Worm (Caenorhabditis elegans) whole organism, L1 larva: ENCODE results near the gene Y22D7AR.14.

Experiments used
- C04F5.9 ChIP-seq: sonication (generic microtip); optimal IDR thresholded peaks from 2 replicates; lab custom pipeline; 2016; ENCODE audit warnings: missing genetic modification characterization, missing compliant biosample characterization
- C16A3.4 ChIP-seq: fragments of 150-350 bp; optimal IDR thresholded peaks from 2 replicates; lab custom pipeline; 2014; ENCODE audit warnings: missing biosample characterization, missing genetic modification characterization
- aha-1 ChIP-seq: fragments of 150-350 bp; optimal IDR thresholded peaks from 2 replicates; lab custom pipeline; 2014; ENCODE audit warnings: missing biosample characterization, missing genetic modification characterization
- alr-1 ChIP-seq: fragments of 200-800 bp; sonication (Bioruptor generic); optimal IDR thresholded peaks from 2 replicates; lab custom pipeline; 2018; ENCODE audit warnings: borderline replicate concordance, mild to moderate bottlenecking, missing genetic modification characterization, missing compliant biosample characterization
- ama-1 ChIP-seq: fragments of 150-350 bp; optimal IDR thresholded peaks from 2 replicates; lab custom pipeline; 2014
- blmp-1 ChIP-seq: fragments of 150-350 bp; optimal IDR thresholded peaks from 2 replicates; lab custom pipeline; 2014; ENCODE audit warnings: missing biosample characterization, missing genetic modification characterization
- ceh-82 ChIP-seq, 3 experiments: fragments of 150-350 bp in 1 of 3; sonication (generic microtip) in 2 of 3; optimal IDR thresholded peaks; 2 replicates each; lab custom pipeline; 2014 to 2017; ENCODE audit warnings: missing biosample characterization in 3 of 3, missing genetic modification characterization in 3 of 3
- dpl-1 ChIP-seq, 3 experiments: fragments of 150-350 bp in 2 of 3; sonication (generic microtip) in 1 of 3; optimal IDR thresholded peaks; 2 replicates each; lab custom pipeline; 2014 to 2017; ENCODE audit warnings: missing biosample characterization in 3 of 3, missing genetic modification characterization in 3 of 3, missing genetic modification reagents in 3 of 3
- dsc-1 ChIP-seq: sonication (generic microtip); optimal IDR thresholded peaks from 2 replicates; lab custom pipeline; 2016; ENCODE audit warnings: mild to moderate bottlenecking, missing genetic modification characterization, missing compliant biosample characterization
- efl-1 ChIP-seq, 4 experiments: fragments of 150-350 bp; optimal IDR thresholded peaks in 3 of 4; peaks in 1 of 4; 1 replicate in 1 of 4; 2 replicates in 3 of 4; lab custom pipeline; 2014; ENCODE audit warnings: missing biosample characterization in 2 of 4, missing genetic modification characterization in 2 of 4, missing genetic modification reagents in 2 of 4
- efl-3 ChIP-seq: fragments of 200-800 bp; sonication (Bioruptor generic); optimal IDR thresholded peaks from 2 replicates; lab custom pipeline; 2018; ENCODE audit warnings: mild to moderate bottlenecking, missing genetic modification characterization, missing compliant biosample characterization
- egl-13 ChIP-seq: sonication (generic microtip); optimal IDR thresholded peaks from 2 replicates; lab custom pipeline; 2016; ENCODE audit warnings: missing genotype, missing genetic modification reagents, missing genetic modification characterization, missing compliant biosample characterization
- egl-27 ChIP-seq, 2 experiments: fragments of 150-350 bp in 1 of 2; sonication (generic microtip); optimal IDR thresholded peaks; 3 replicates each; lab custom pipeline; 2017 to 2018; ENCODE audit warnings: missing biosample characterization in 2 of 2, missing genetic modification characterization in 2 of 2, missing genetic modification reagents in 2 of 2
- elt-3 ChIP-seq, 6 experiments: fragments of 150-350 bp in 1 of 6; sonication (generic microtip); optimal IDR thresholded peaks; 2 replicates each; lab custom pipeline; 2017 to 2018; ENCODE audit warnings: missing biosample characterization in 6 of 6, missing genetic modification characterization in 6 of 6, inconsistent platforms in 1 of 6
- ets-5 ChIP-seq: fragments of 200-800 bp; sonication (Bioruptor generic); IDR thresholded peaks from 2 replicates; pipeline ENCODE4 v1.3.6; 2022; ENCODE audit warnings: missing genetic modification characterization, missing compliant biosample characterization
- fkh-10 ChIP-seq: sonication (generic microtip); optimal IDR thresholded peaks from 2 replicates; lab custom pipeline; 2017; ENCODE audit warnings: missing biosample characterization, missing genetic modification reagents, missing genetic modification characterization
- fkh-8 ChIP-seq: sonication (generic microtip); optimal IDR thresholded peaks from 2 replicates; lab custom pipeline; 2016; ENCODE audit warnings: mild to moderate bottlenecking, missing genetic modification characterization, missing compliant biosample characterization
- fos-1 ChIP-seq: fragments of 150-350 bp; optimal IDR thresholded peaks from 2 replicates; lab custom pipeline; 2014; ENCODE audit warnings: missing biosample characterization, missing genetic modification characterization
- grh-1 ChIP-seq: fragments of 200-800 bp; sonication (Bioruptor generic); IDR thresholded peaks from 2 replicates; pipeline ENCODE4 v1.3.6; 2022; ENCODE audit warnings: missing genetic modification reagents, missing genetic modification characterization, missing compliant biosample characterization
- hlh-17 ChIP-seq: fragments of 200-800 bp; sonication (Bioruptor generic); optimal IDR thresholded peaks from 2 replicates; lab custom pipeline; 2018; ENCODE audit warnings: missing genetic modification characterization, mild to moderate bottlenecking, missing compliant biosample characterization, moderate library complexity, borderline replicate concordance
- jun-1 ChIP-seq: fragments of 150-350 bp; optimal IDR thresholded peaks from 2 replicates; lab custom pipeline; 2014; ENCODE audit warnings: missing biosample characterization, missing genetic modification reagents, missing genetic modification characterization
- lin-13 ChIP-seq: fragments of 150-350 bp; optimal IDR thresholded peaks from 2 replicates; lab custom pipeline; 2014; ENCODE audit warnings: missing biosample characterization, missing genetic modification reagents, missing genetic modification characterization
- lin-14 ChIP-seq: fragments of 200-800 bp; sonication (Bioruptor generic); optimal IDR thresholded peaks from 2 replicates; lab custom pipeline; 2018; ENCODE audit warnings: mild to moderate bottlenecking, missing genetic modification characterization, moderate library complexity, missing compliant biosample characterization
- lsy-2 ChIP-seq, 2 experiments: fragments of 150-350 bp; optimal IDR thresholded peaks; 2 replicates each; lab custom pipeline; 2014; ENCODE audit warnings: missing biosample characterization in 2 of 2, missing genetic modification characterization in 2 of 2
- mab-9 ChIP-seq: fragments of 200-800 bp; sonication (Bioruptor generic); IDR thresholded peaks from 2 replicates; pipeline ENCODE4 v1.3.6; 2022; ENCODE audit warnings: missing genetic modification reagents, missing genetic modification characterization, missing compliant biosample characterization
- mdl-1 ChIP-seq, 2 experiments: fragments of 150-350 bp; optimal IDR thresholded peaks; 2 replicates each; lab custom pipeline; 2014 to 2017; ENCODE audit warnings: missing biosample characterization in 2 of 2, missing genetic modification characterization in 2 of 2, inconsistent platforms in 1 of 2
- nhr-12 ChIP-seq: sonication (generic microtip); optimal IDR thresholded peaks from 2 replicates; lab custom pipeline; 2017; ENCODE audit warnings: missing biosample characterization, missing genetic modification characterization
- nhr-19 ChIP-seq: fragments of 200-800 bp; sonication (Bioruptor generic); conservative IDR thresholded peaks from 2 replicates; pipeline ENCODE4 v1.3.6; 2022; ENCODE audit warnings: missing genetic modification characterization, missing compliant biosample characterization
- nhr-20 ChIP-seq: sonication (generic microtip); optimal IDR thresholded peaks from 2 replicates; lab custom pipeline; 2016; ENCODE audit warnings: mild to moderate bottlenecking, missing genetic modification characterization, missing compliant biosample characterization
- nhr-237 ChIP-seq: fragments of 150-350 bp; optimal IDR thresholded peaks from 2 replicates; lab custom pipeline; 2014; ENCODE audit warnings: missing biosample characterization, missing genetic modification characterization
- nhr-71 ChIP-seq: sonication (generic microtip); optimal IDR thresholded peaks from 2 replicates; lab custom pipeline; 2016; ENCODE audit warnings: mild to moderate bottlenecking, missing genetic modification characterization, moderate library complexity, missing compliant biosample characterization
- nhr-76 ChIP-seq: sonication (generic microtip); optimal IDR thresholded peaks from 2 replicates; lab custom pipeline; 2017; ENCODE audit warnings: missing biosample characterization, missing genetic modification characterization
- nhr-85 ChIP-seq: sonication (generic microtip); peaks from one replicate; lab custom pipeline; 2016; ENCODE audit warnings: missing genetic modification characterization, inconsistent platforms, missing compliant biosample characterization
- nhr-90 ChIP-seq: sonication (generic microtip); optimal IDR thresholded peaks from 2 replicates; lab custom pipeline; 2016; ENCODE audit warnings: mild to moderate bottlenecking, missing genetic modification characterization, missing compliant biosample characterization; ENCODE audit not compliant: poor library complexity
- pag-3 ChIP-seq: sonication (generic microtip); optimal IDR thresholded peaks from 2 replicates; lab custom pipeline; 2017; ENCODE audit warnings: missing genetic modification characterization, mild to moderate bottlenecking, missing compliant biosample characterization, antibody characterized with exemption, borderline replicate concordance; ENCODE audit not compliant: insufficient read depth
- pqm-1 ChIP-seq: sonication (generic microtip); optimal IDR thresholded peaks from 3 replicates; lab custom pipeline; 2017; ENCODE audit warnings: missing biosample characterization, missing genetic modification characterization
- rnt-1 ChIP-seq: sonication (generic microtip); optimal IDR thresholded peaks from 2 replicates; lab custom pipeline; 2016; ENCODE audit warnings: mild to moderate bottlenecking, missing genetic modification characterization, moderate library complexity, missing compliant biosample characterization
- snu-23 ChIP-seq: sonication (generic microtip); optimal IDR thresholded peaks from 2 replicates; lab custom pipeline; 2016; ENCODE audit warnings: missing genetic modification characterization, missing compliant biosample characterization
- sox-4 ChIP-seq: sonication (generic microtip); optimal IDR thresholded peaks from 2 replicates; lab custom pipeline; 2016; ENCODE audit warnings: missing genetic modification characterization, missing compliant biosample characterization
- swsn-7 ChIP-seq: sonication (generic microtip); optimal IDR thresholded peaks from 2 replicates; lab custom pipeline; 2016; ENCODE audit warnings: missing genetic modification characterization, missing compliant biosample characterization
- tbx-2 ChIP-seq: sonication (generic microtip); optimal IDR thresholded peaks from 2 replicates; lab custom pipeline; 2016; ENCODE audit warnings: missing genetic modification characterization, missing compliant biosample characterization
- unc-130 ChIP-seq: fragments of 150-350 bp; optimal IDR thresholded peaks from 2 replicates; lab custom pipeline; 2017; ENCODE audit warnings: missing biosample characterization, missing genetic modification characterization, inconsistent platforms
- unc-30 ChIP-seq: sonication (generic microtip); optimal IDR thresholded peaks from 2 replicates; lab custom pipeline; 2017; ENCODE audit warnings: missing biosample characterization, missing genetic modification characterization
- unc-62 ChIP-seq: fragments of 150-350 bp; optimal IDR thresholded peaks from 2 replicates; lab custom pipeline; 2014; ENCODE audit warnings: missing biosample characterization, missing genetic modification reagents, missing genetic modification characterization
- unc-86 ChIP-seq: sonication (generic microtip); optimal IDR thresholded peaks from 2 replicates; lab custom pipeline; 2016; ENCODE audit warnings: missing genetic modification characterization, missing compliant biosample characterization
- vab-15 ChIP-seq: sonication (generic microtip); optimal IDR thresholded peaks from 2 replicates; lab custom pipeline; 2017; ENCODE audit warnings: missing genotype, mild to moderate bottlenecking, missing genetic modification characterization, missing compliant biosample characterization
- ztf-11 ChIP-seq, 2 experiments: sonication (generic microtip); optimal IDR thresholded peaks; 2 replicates each; lab custom pipeline; 2016 to 2017; ENCODE audit warnings: missing genetic modification characterization in 2 of 2, missing biosample characterization in 1 of 2, missing compliant biosample characterization in 1 of 2
- ztf-4 ChIP-seq: fragments of 150-350 bp; optimal IDR thresholded peaks from 2 replicates; lab custom pipeline; 2014; ENCODE audit warnings: missing biosample characterization, missing genetic modification characterization

The Y22D7AR.14 gene

DNA sequence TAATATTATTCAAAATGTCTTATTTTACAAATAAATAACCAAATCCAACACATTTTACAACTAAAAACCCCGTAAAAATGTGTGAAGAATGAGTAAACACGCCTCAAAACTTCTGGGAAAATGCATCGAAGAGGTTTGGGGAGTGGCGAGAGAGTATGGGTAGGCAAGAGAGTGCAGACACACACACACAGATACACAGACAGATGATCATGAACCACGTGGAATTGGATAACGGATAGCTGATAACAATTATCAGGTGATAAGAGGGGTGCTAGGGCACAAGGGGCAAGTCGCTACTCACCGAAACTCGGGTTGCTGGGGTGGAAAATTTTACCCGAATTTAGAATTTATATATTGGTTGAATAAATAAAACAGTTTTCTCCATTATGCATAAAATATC, 7.6 kb downstream of the Y22D7AR.14 start (continued):
- TF ChIP-seq hlh-17 = no peak
- peak; percentile 28 for TF ChIP-seq swsn-7 (tag; lab: Kevin White, UChicago)
- TF ChIP-seq tbx-2 (tag; lab: Kevin White, UChicago) = peak; percentile 45
- peak; percentile 84 for TF ChIP-seq lin-14 (GFP tag; lab: Kevin White, UChicago)
- peak; percentile 66 for TF ChIP-seq nhr-19 (GFP tag; lab: Robert Waterston, UW)
- TF ChIP-seq nhr-85 (tag; lab: Kevin White, UChicago) = peak; percentile 64
- TF ChIP-seq nhr-20 (tag; lab: Kevin White, UChicago) = peak; percentile 72
- no peak for TF ChIP-seq aha-1
- TF ChIP-seq unc-130 = peak; percentile 80
- TF ChIP-seq nhr-237 (tag; lab: Kevin White, UChicago) = no peak
- TF ChIP-seq ama-1 (lab: Kevin White, UChicago) = no peak
- no peak for TF ChIP-seq unc-30 (tag; lab: Kevin White, UChicago)
- peak; percentile 60 for TF ChIP-seq fkh-8 (tag; lab: Kevin White, UChicago)
- TF ChIP-seq mab-9 (GFP tag; lab: Robert Waterston, UW) = 0 out of 2 replicates have a peak, but pooled peaks have one; percentile 16
- TF ChIP-seq unc-62 (GFP tag; lab: Kevin White, UChicago) = no peak
- no peak for TF ChIP-seq egl-13 (tag; lab: Kevin White, UChicago)
- peak; percentile 49 for TF ChIP-seq lin-13 (GFP tag; lab: Kevin White, UChicago)

DNA sequence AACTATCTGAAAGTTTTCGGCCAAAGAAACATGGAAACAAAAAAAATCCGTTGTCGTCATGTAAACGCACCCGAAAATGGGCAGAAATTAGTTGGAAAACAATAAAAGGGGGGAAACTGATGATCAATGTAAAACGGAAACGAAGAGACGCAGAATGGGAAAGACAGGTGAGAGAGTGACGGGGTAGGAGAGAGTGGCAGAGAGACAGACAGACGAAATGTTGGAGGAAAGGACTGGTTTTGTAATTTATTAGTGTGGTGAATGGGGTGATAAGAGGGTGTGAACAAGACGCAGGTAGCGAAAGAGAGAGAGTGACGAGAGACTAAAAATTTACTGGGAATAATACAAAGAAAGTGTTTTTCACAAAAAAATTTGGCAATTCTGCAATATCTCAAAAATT, 8.8 kb downstream of the Y22D7AR.14 start:
- TF ChIP-seq ceh-82 (tag; optimal IDR thresholded peaks at IDR 0.05; lab: Kevin White, UChicago) (peak; percentile 11 to 51 (median 14)), nhr-12 (no peak), lsy-2 (tag; optimal IDR thresholded peaks at IDR 0.05; lab: Kevin White, UChicago) (peak; percentile 74 to 80), ets-5 (no peak), lin-14 (GFP tag; lab: Kevin White, UChicago) (peak; percentile 92), unc-130 (peak; percentile 95), mab-9 (GFP tag; lab: Robert Waterston, UW) (peak; percentile 37; the same call in 1 of the 2 replicates), elt-3 (tag; optimal IDR thresholded peaks at IDR 0.05; lab: Kevin White, UChicago) (peak in 4 of 6 experiments; percentile 59 to 98 (median 88)), nhr-76 (tag; lab: Kevin White, UChicago) (no peak), egl-27 (tag; optimal IDR thresholded peaks at IDR 0.05; lab: Kevin White, UChicago) (peak in 1 of 2 experiments; percentile 11), nhr-19 (GFP tag; lab: Robert Waterston, UW) (peak; percentile 83), swsn-7 (tag; lab: Kevin White, UChicago) (peak; percentile 84), pag-3 (tag; lab: Kevin White, UChicago) (no peak), pqm-1 (no peak), snu-23 (GFP tag; lab: Kevin White, UChicago) (peak; percentile 85), alr-1 (no peak), nhr-71 (tag; lab: Kevin White, UChicago) (peak; percentile 92), dpl-1 (GFP tag; optimal IDR thresholded peaks at IDR 0.05; lab: Kevin White, UChicago) (peak; percentile 1 to 63 (median 35)), C04F5.9 (no peak), dsc-1 (tag; lab: Kevin White, UChicago) (peak; percentile 48), unc-86 (tag; lab: Kevin White, UChicago) (no peak), fkh-8 (tag; lab: Kevin White, UChicago) (peak; percentile 43), blmp-1 (tag; lab: Kevin White, UChicago) (peak; percentile 78), mdl-1 (tag; optimal IDR thresholded peaks at IDR 0.05; lab: Kevin White, UChicago) (peak in 1 of 2 experiments; percentile 89), sox-4 (tag; lab: Kevin White, UChicago) (no peak), nhr-20 (tag; lab: Kevin White, UChicago) (peak; percentile 90), vab-15 (tag; lab: Kevin White, UChicago) (peak; percentile 56), fos-1 (tag; lab: Kevin White, UChicago) (peak; percentile 70), efl-3 (GFP tag; lab: Kevin White, UChicago) (peak; percentile 5), nhr-85 (tag; lab: Kevin White, UChicago) (peak; percentile 99), ztf-4 (tag; lab: Kevin White, UChicago) (peak; percentile 75), nhr-90 (tag; lab: Kevin White, UChicago) (peak; percentile 94), tbx-2 (tag; lab: Kevin White, UChicago) (peak; percentile 85), nhr-237 (tag; lab: Kevin White, UChicago) (peak; percentile 30), rnt-1 (tag; lab: Kevin White, UChicago) (peak; percentile 90), jun-1 (tag; lab: Kevin White, UChicago) (peak; percentile 74), fkh-10 (no peak), efl-1 (optimal IDR thresholded peaks at IDR 0.05; lab: Kevin White, UChicago) (peak; percentile 79 to 80), efl-1 (GFP tag; optimal IDR thresholded peaks at IDR 0.05 in 1 of 2; lab: Kevin White, UChicago) (peak; percentile 30 to 95), grh-1 (GFP tag; lab: Robert Waterston, UW) (peak; percentile 98), ztf-11 (tag; optimal IDR thresholded peaks at IDR 0.05; lab: Kevin White, UChicago) (peak in 1 of 2 experiments; percentile 1), egl-13 (tag; lab: Kevin White, UChicago) (peak; percentile 53), C16A3.4 (tag; lab: Kevin White, UChicago) (peak; percentile 40)
